Worm (Caenorhabditis elegans) whole organism, L4 larva: ENCODE data around the gene F44D12.2.

Experiments used
- ceh-82 ChIP-seq: sonication (generic microtip); optimal IDR thresholded peaks from 2 replicates; lab custom pipeline; 2017; ENCODE audit warnings: missing biosample characterization, missing genetic modification characterization
- daf-12 ChIP-seq: fragments of 150-350 bp; optimal IDR thresholded peaks from 2 replicates; lab custom pipeline; 2014; ENCODE audit warnings: missing biosample characterization, missing genetic modification reagents, missing genetic modification characterization
- dmd-9 ChIP-seq: fragments of 200-800 bp; sonication (Bioruptor generic); IDR thresholded peaks from 2 replicates; pipeline ENCODE4 v1.3.6; 2022; ENCODE audit warnings: missing genetic modification reagents, missing genetic modification characterization, missing compliant biosample characterization
- jun-1 ChIP-seq: fragments of 150-350 bp; optimal IDR thresholded peaks from 2 replicates; lab custom pipeline; 2014; ENCODE audit warnings: missing biosample characterization, missing genetic modification reagents, missing genetic modification characterization
- nhr-6 ChIP-seq: fragments of 150-350 bp; optimal IDR thresholded peaks from 2 replicates; lab custom pipeline; 2014; ENCODE audit warnings: missing biosample characterization, missing genetic modification characterization
- nhr-77 ChIP-seq: fragments of 150-350 bp; optimal IDR thresholded peaks from 2 replicates; lab custom pipeline; 2014; ENCODE audit warnings: missing biosample characterization, missing genetic modification characterization
- pha-4 ChIP-seq, 2 experiments: fragments of 150-350 bp in 1 of 2; fragments of 200-800 bp in 1 of 2; sonication (Bioruptor generic) in 1 of 2; IDR thresholded peaks in 1 of 2; optimal IDR thresholded peaks in 1 of 2; 2 replicates each; pipeline versions ENCODE4 v1.3.6 to Lab custom; 2014 to 2022; ENCODE audit warnings: missing genetic modification characterization in 2 of 2, missing genetic modification reagents in 2 of 2, missing biosample characterization in 1 of 2, missing compliant biosample characterization in 1 of 2
- set-16 ChIP-seq: fragments of 200-800 bp; sonication (Bioruptor generic); IDR thresholded peaks from 2 replicates; pipeline ENCODE4 v1.3.6; 2022; ENCODE audit warnings: missing genetic modification reagents, missing genetic modification characterization, missing compliant biosample characterization
- zip-11 ChIP-seq: fragments of 200-800 bp; sonication (Bioruptor generic); IDR thresholded peaks from 2 replicates; pipeline ENCODE4 v1.3.6; 2022; ENCODE audit warnings: missing genetic modification characterization, missing compliant biosample characterization
- zip-2 ChIP-seq: fragments of 150-350 bp; optimal IDR thresholded peaks from 2 replicates; lab custom pipeline; 2014; ENCODE audit warnings: missing biosample characterization, missing genetic modification characterization

- TF ChIP-seq dmd-9 (GFP tag; lab: Robert Waterston, UW) (no peak), ceh-82 (no peak), nhr-6 (tag; lab: Kevin White, UChicago) (no peak), set-16 (GFP tag; lab: Robert Waterston, UW) (no peak), daf-12 (no peak), pha-4 (GFP tag; IDR thresholded peaks at IDR 0.05; lab: Robert Waterston, UW) (no peak), pha-4 (tag; optimal IDR thresholded peaks at IDR 0.05; lab: Kevin White, UChicago) (no peak), zip-11 (GFP tag; lab: Robert Waterston, UW) (no peak), zip-2 (tag; lab: Kevin White, UChicago) (no peak), jun-1 (no peak), nhr-77 (tag; lab: Kevin White, UChicago) (no peak)
Observed at ce11 chrIV:10017633-10018032, at the start of gene F44D12.2.
